Worm (Caenorhabditis elegans) whole organism, L4 larva: Measurements from ENCODE around the gene plst-1.

Experiments
- aly-2 ChIP-seq: sonication (generic microtip); optimal IDR thresholded peaks from 2 replicates; lab custom pipeline; 2018; ENCODE audit warnings: missing biosample characterization, missing genetic modification characterization
- ceh-82 ChIP-seq: sonication (generic microtip); optimal IDR thresholded peaks from 2 replicates; lab custom pipeline; 2017; ENCODE audit warnings: missing biosample characterization, missing genetic modification characterization
- fkh-10 ChIP-seq: fragments of 150-350 bp; optimal IDR thresholded peaks from 2 replicates; lab custom pipeline; 2014; ENCODE audit warnings: missing biosample characterization, missing genetic modification reagents, missing genetic modification characterization
- lin-1 ChIP-seq: fragments of 200-800 bp; sonication (Bioruptor generic); IDR thresholded peaks from 2 replicates; pipeline ENCODE4 v1.3.6; 2022; ENCODE audit warnings: missing genetic modification reagents, missing genetic modification characterization, missing compliant biosample characterization
- lin-39 ChIP-seq: fragments of 150-350 bp; optimal IDR thresholded peaks from 2 replicates; lab custom pipeline; 2014; ENCODE audit warnings: missing biosample characterization, missing genetic modification reagents, missing genetic modification characterization
- lsy-2 ChIP-seq, 2 experiments: fragments of 150-350 bp in 1 of 2; sonication (generic microtip) in 1 of 2; optimal IDR thresholded peaks; 2 replicates each; lab custom pipeline; 2014 to 2017; ENCODE audit warnings: missing biosample characterization in 2 of 2, missing genetic modification characterization in 2 of 2
- nhr-11 ChIP-seq: fragments of 150-350 bp; optimal IDR thresholded peaks from 2 replicates; lab custom pipeline; 2014; ENCODE audit warnings: missing biosample characterization, missing genetic modification characterization
- nhr-77 ChIP-seq: fragments of 150-350 bp; optimal IDR thresholded peaks from 2 replicates; lab custom pipeline; 2014; ENCODE audit warnings: missing biosample characterization, missing genetic modification characterization
- pha-4 ChIP-seq, 2 experiments: fragments of 150-350 bp in 1 of 2; fragments of 200-800 bp in 1 of 2; sonication (Bioruptor generic) in 1 of 2; IDR thresholded peaks in 1 of 2; optimal IDR thresholded peaks in 1 of 2; 2 replicates each; pipeline versions ENCODE4 v1.3.6 to Lab custom; 2014 to 2022; ENCODE audit warnings: missing genetic modification characterization in 2 of 2, missing genetic modification reagents in 2 of 2, missing biosample characterization in 1 of 2, missing compliant biosample characterization in 1 of 2
- pqm-1 ChIP-seq: sonication (generic microtip); optimal IDR thresholded peaks from 2 replicates; lab custom pipeline; 2017; ENCODE audit warnings: missing biosample characterization, missing genetic modification characterization
- rbr-2 ChIP-seq: sonication (generic microtip); optimal IDR thresholded peaks from 2 replicates; lab custom pipeline; 2016; ENCODE audit warnings: missing genotype, missing genetic modification characterization, missing compliant biosample characterization
- skn-1 ChIP-seq: fragments of 150-350 bp; optimal IDR thresholded peaks from 2 replicates; lab custom pipeline; 2014; ENCODE audit warnings: missing biosample characterization, missing genetic modification characterization
- snpc-4 ChIP-seq: fragments of 150-350 bp; optimal IDR thresholded peaks from 2 replicates; lab custom pipeline; 2014; ENCODE audit warnings: missing biosample characterization, missing genetic modification characterization
- zip-11 ChIP-seq: fragments of 200-800 bp; sonication (Bioruptor generic); IDR thresholded peaks from 2 replicates; pipeline ENCODE4 v1.3.6; 2022; ENCODE audit warnings: missing genetic modification characterization, missing compliant biosample characterization

- TF ChIP-seq fkh-10 (GFP tag; lab: Kevin White, UChicago) (no peak), pha-4 (GFP tag; IDR thresholded peaks at IDR 0.05; lab: Robert Waterston, UW) (no peak), pha-4 (tag; optimal IDR thresholded peaks at IDR 0.05; lab: Kevin White, UChicago) (no peak), lin-1 (no peak), pqm-1 (tag; lab: Kevin White, UChicago) (no peak), aly-2 (tag; lab: Kevin White, UChicago) (no peak), nhr-11 (no peak), rbr-2 (no peak), ceh-82 (no peak), zip-11 (GFP tag; lab: Robert Waterston, UW) (no peak), lin-39 (tag; lab: Kevin White, UChicago) (no peak), lsy-2 (tag; optimal IDR thresholded peaks at IDR 0.05; lab: Kevin White, UChicago) (no peak), skn-1 (no peak), nhr-77 (tag; lab: Kevin White, UChicago) (no peak), snpc-4 (tag; lab: Kevin White, UChicago) (no peak)
Observed at ce11 chrIV:1264928-1265327, 24.5 kb upstream of the plst-1 start, which contains the start of gene F38A1.13.
